Worm (Caenorhabditis elegans) whole organism, late embryonic: ENCODE data around the gene srbc-24.

Experiments used
- C38D4.7 ChIP-seq: fragments of 200-800 bp; sonication (Bioruptor generic); optimal IDR thresholded peaks from 2 replicates; lab custom pipeline; 2018; ENCODE audit warnings: mild to moderate bottlenecking, missing genetic modification characterization, moderate library complexity, missing compliant biosample characterization
- F13H6.1 ChIP-seq: sonication (generic microtip); optimal IDR thresholded peaks from 2 replicates; lab custom pipeline; 2016; ENCODE audit warnings: missing genetic modification characterization, missing compliant biosample characterization
- ceh-9 ChIP-seq: sonication (generic microtip); optimal IDR thresholded peaks from 2 replicates; lab custom pipeline; 2016; ENCODE audit warnings: mild to moderate bottlenecking, missing genetic modification characterization, inconsistent platforms, missing compliant biosample characterization
- fkh-6 ChIP-seq: sonication (generic microtip); optimal IDR thresholded peaks from 2 replicates; lab custom pipeline; 2016; ENCODE audit warnings: missing genetic modification characterization, missing compliant biosample characterization
- hlh-13 ChIP-seq: fragments of 200-800 bp; sonication (Bioruptor generic); optimal IDR thresholded peaks from 2 replicates; lab custom pipeline; 2018; ENCODE audit warnings: mild to moderate bottlenecking, missing genetic modification characterization, missing compliant biosample characterization
- nfya-1 ChIP-seq: sonication (generic microtip); optimal IDR thresholded peaks from 2 replicates; lab custom pipeline; 2017; ENCODE audit warnings: missing genetic modification characterization, mild to moderate bottlenecking, missing compliant biosample characterization, antibody characterized with exemption, moderate library complexity

DNA sequence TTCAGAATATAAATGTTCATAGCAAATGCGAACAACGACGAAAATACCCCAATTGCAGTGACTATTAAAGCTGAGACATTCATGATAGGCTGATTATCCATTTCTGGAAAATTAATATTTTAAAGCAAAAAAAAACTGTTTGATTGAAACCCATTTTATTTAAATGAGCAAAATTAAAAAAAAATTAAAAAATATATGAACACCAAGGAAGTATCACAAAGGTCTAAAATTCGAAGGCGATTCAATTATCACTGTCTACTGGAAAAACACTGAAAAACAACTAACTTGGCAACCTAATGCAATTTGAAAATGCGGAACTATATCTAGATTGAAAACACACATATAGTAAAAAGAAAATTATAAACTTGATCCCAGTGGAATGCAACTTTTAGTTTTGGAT lies 39.6 kb downstream of the srbc-24 start, which contains the start of gene srbc-42:
- TF ChIP-seq nfya-1 (tag; lab: Kevin White, UChicago) (no peak), ceh-9 (no peak), F13H6.1 (no peak), fkh-6 (tag; lab: Kevin White, UChicago) (no peak), hlh-13 (GFP tag; lab: Kevin White, UChicago) (no peak), C38D4.7 (GFP tag; lab: Kevin White, UChicago) (no peak)
